Fruit fly (Drosophila melanogaster): ENCODE data around the gene CG17239.

Gene CG17239

dm6 chr2L:2252241-2252640 lies at the start of gene CG17239:
Gene CG17239 (minus strand): TSS chr2L:2252341.
- no peak for TF ChIP-seq CG7101 (tag; optimal IDR thresholded peaks at IDR 0.05)
- TF ChIP-seq kay (GFP tag; ENCODE audit: borderline replicate concordance) = no peak
- TF ChIP-seq tj (GFP tag; optimal IDR thresholded peaks at IDR 0.05) = no peak
- TF ChIP-seq Hr96 (GFP tag; optimal IDR thresholded peaks at IDR 0.05) = no peak

- TF ChIP-seq bab1 (GFP tag; optimal IDR thresholded peaks at IDR 0.05) (no peak), CG33017 (tag; optimal IDR thresholded peaks at IDR 0.05) (no peak), CG14711 (tag; optimal IDR thresholded peaks at IDR 0.05) (no peak), kay (GFP tag; ENCODE audit: borderline replicate concordance) (no peak)
These were observed 47.7 kb upstream of the CG17239 start, which contains the start of gene CG31949 for dm6 chr2L:2299803-2300202. Gene CG31949 (plus strand): TSS chr2L:2300103.

dm6 chr2L:2290638-2291037 lies 38.5 kb upstream of the CG17239 start, which contains the start of gene robl22E:
Gene robl22E (minus strand): TSS chr2L:2290738.
- TF ChIP-seq CG7101 (tag; optimal IDR thresholded peaks at IDR 0.05) (no peak), CG1620 (GFP tag; optimal IDR thresholded peaks at IDR 0.05) (no peak), CG5204 (GFP tag; optimal IDR thresholded peaks at IDR 0.05) (no peak), pad (GFP tag; optimal IDR thresholded peaks at IDR 0.05) (no peak), kay (GFP tag; ENCODE audit: borderline replicate concordance) (no peak), CG12768 (GFP tag; optimal IDR thresholded peaks at IDR 0.05) (no peak), Hr96 (GFP tag; optimal IDR thresholded peaks at IDR 0.05) (no peak), cnc (optimal IDR thresholded peaks at IDR 0.05) (no peak), Mnt (GFP tag; optimal IDR thresholded peaks at IDR 0.05) (no peak), ovo (GFP tag; optimal IDR thresholded peaks at IDR 0.05) (no peak), Clk (GFP tag; optimal IDR thresholded peaks at IDR 0.05) (no peak)

dm6 chr2L:2289316-2289715 lies 37.2 kb upstream of the CG17239 start, which contains the start of gene CG17237:
Gene CG17237 (minus strand): TSS chr2L:2289416.
- TF ChIP-seq Crg-1 (GFP tag; optimal IDR thresholded peaks at IDR 0.05) (no peak), CG1620 (GFP tag; optimal IDR thresholded peaks at IDR 0.05) (no peak), tj (GFP tag; optimal IDR thresholded peaks at IDR 0.05) (no peak), CG33017 (tag; optimal IDR thresholded peaks at IDR 0.05) (no peak), Clk (GFP tag; optimal IDR thresholded peaks at IDR 0.05) (no peak), CG7045 (GFP tag; optimal IDR thresholded peaks at IDR 0.05) (no peak), CG5204 (GFP tag; optimal IDR thresholded peaks at IDR 0.05) (no peak), kay (GFP tag; ENCODE audit: borderline replicate concordance) (no peak), toe (GFP tag; optimal IDR thresholded peaks at IDR 0.05) (no peak), CG7101 (tag; optimal IDR thresholded peaks at IDR 0.05) (no peak), CG14711 (tag; optimal IDR thresholded peaks at IDR 0.05) (no peak), cic (GFP tag; optimal IDR thresholded peaks at IDR 0.05) (no peak), ovo (GFP tag; optimal IDR thresholded peaks at IDR 0.05) (no peak), Hr96 (GFP tag; optimal IDR thresholded peaks at IDR 0.05) (no peak), cnc (optimal IDR thresholded peaks at IDR 0.05) (no peak)

- TF ChIP-seq cnc (optimal IDR thresholded peaks at IDR 0.05) (no peak), bab1 (GFP tag; optimal IDR thresholded peaks at IDR 0.05) (no peak), Crg-1 (GFP tag; optimal IDR thresholded peaks at IDR 0.05) (no peak), CG12768 (GFP tag; optimal IDR thresholded peaks at IDR 0.05) (no peak), cic (GFP tag; optimal IDR thresholded peaks at IDR 0.05) (no peak), Mnt (GFP tag; optimal IDR thresholded peaks at IDR 0.05) (no peak), CG7045 (GFP tag; optimal IDR thresholded peaks at IDR 0.05) (no peak), CG1620 (GFP tag; optimal IDR thresholded peaks at IDR 0.05) (no peak), ovo (GFP tag; optimal IDR thresholded peaks at IDR 0.05) (no peak), Clk (GFP tag; optimal IDR thresholded peaks at IDR 0.05) (no peak), pad (GFP tag; optimal IDR thresholded peaks at IDR 0.05) (no peak), tj (GFP tag; optimal IDR thresholded peaks at IDR 0.05) (no peak), toe (GFP tag; optimal IDR thresholded peaks at IDR 0.05) (no peak), CG33017 (tag; optimal IDR thresholded peaks at IDR 0.05) (no peak), CG14711 (tag; optimal IDR thresholded peaks at IDR 0.05) (no peak)
These were observed 35.7 kb upstream of the CG17239 start, which contains the start of gene CG42658 for dm6 chr2L:2287807-2288206. Gene CG42658 (minus strand): TSS chr2L:2287907.

dm6 chr2L:2286773-2287172 lies 34.6 kb upstream of the CG17239 start, which contains the start of gene CG31681:
Gene CG31681 (minus strand): TSS chr2L:2286873.
- TF ChIP-seq Mnt (GFP tag; optimal IDR thresholded peaks at IDR 0.05) = no peak
- TF ChIP-seq CG11617 (GFP tag; optimal IDR thresholded peaks at IDR 0.05) = no peak
- TF ChIP-seq bab1 (GFP tag; optimal IDR thresholded peaks at IDR 0.05) = no peak
- no peak for TF ChIP-seq Crg-1 (GFP tag; optimal IDR thresholded peaks at IDR 0.05)
- no peak for TF ChIP-seq CG7045 (GFP tag; optimal IDR thresholded peaks at IDR 0.05)
- no peak for TF ChIP-seq CG14711 (tag; optimal IDR thresholded peaks at IDR 0.05)
- TF ChIP-seq cnc (optimal IDR thresholded peaks at IDR 0.05) = no peak
- TF ChIP-seq CG33017 (tag; optimal IDR thresholded peaks at IDR 0.05) = no peak
- no peak for TF ChIP-seq tj (GFP tag; optimal IDR thresholded peaks at IDR 0.05)

- TF ChIP-seq CG11617 (GFP tag; optimal IDR thresholded peaks at IDR 0.05) (no peak), Crg-1 (GFP tag; optimal IDR thresholded peaks at IDR 0.05) (no peak), Hr96 (GFP tag; optimal IDR thresholded peaks at IDR 0.05) (no peak), Mnt (GFP tag; optimal IDR thresholded peaks at IDR 0.05) (no peak), CG12768 (GFP tag; optimal IDR thresholded peaks at IDR 0.05) (no peak), CG1620 (GFP tag; optimal IDR thresholded peaks at IDR 0.05) (no peak), bab1 (GFP tag; optimal IDR thresholded peaks at IDR 0.05) (no peak), cic (GFP tag; optimal IDR thresholded peaks at IDR 0.05) (no peak), tj (GFP tag; optimal IDR thresholded peaks at IDR 0.05) (no peak), toe (GFP tag; optimal IDR thresholded peaks at IDR 0.05) (no peak), kay (GFP tag; ENCODE audit: borderline replicate concordance) (no peak), ovo (GFP tag; optimal IDR thresholded peaks at IDR 0.05) (no peak), CG33017 (tag; optimal IDR thresholded peaks at IDR 0.05) (no peak), CG7101 (tag; optimal IDR thresholded peaks at IDR 0.05) (no peak), CG5204 (GFP tag; optimal IDR thresholded peaks at IDR 0.05) (no peak), CG14711 (tag; optimal IDR thresholded peaks at IDR 0.05) (no peak), cnc (optimal IDR thresholded peaks at IDR 0.05) (no peak)
These were observed 32.7 kb upstream of the CG17239 start, which contains the start of gene CG4271 for dm6 chr2L:2284863-2285262. Gene CG4271 (plus strand): TSS chr2L:2285163.
